Fruit fly (Drosophila melanogaster) whole organism, embryonic: ENCODE results near the gene Zyx.
A peak's percentile ranks its signal among the peaks of the same experiment; 100 is the strongest.

Source experiments
- CG10147 ChIP-seq: fragments of 200-800 bp; sonication (Bioruptor generic); optimal IDR thresholded peaks from 2 replicates; lab custom pipeline; 2019; ENCODE audit warnings: missing biosample characterization, mild to moderate bottlenecking, missing genetic modification characterization, moderate library complexity
- CG11723 ChIP-seq: fragments of 200-800 bp; sonication (Bioruptor generic); optimal IDR thresholded peaks from 2 replicates; lab custom pipeline; 2017; ENCODE audit warnings: missing biosample characterization, mild to moderate bottlenecking, missing genetic modification characterization
- CG13287 ChIP-seq: fragments of 200-800 bp; sonication (Bioruptor generic); IDR thresholded peaks from 2 replicates; pipeline ENCODE4 v1.3.6; 2022; ENCODE audit warnings: missing biosample characterization, missing genetic modification characterization; ENCODE audit not compliant: partially characterized antibody
- CG14014 ChIP-seq: fragments of 200-800 bp; sonication (Bioruptor generic); IDR thresholded peaks from 2 replicates; pipeline ENCODE4 v1.3.6; 2022; ENCODE audit warnings: missing biosample characterization, missing genetic modification characterization
- CG15011 ChIP-seq: fragments of 200-800 bp; sonication (Bioruptor generic); optimal IDR thresholded peaks from 3 replicates; lab custom pipeline; 2018; ENCODE audit warnings: missing biosample characterization, mild to moderate bottlenecking, missing genetic modification characterization
- CG16813 ChIP-seq: fragments of 200-800 bp; sonication (Bioruptor generic); IDR thresholded peaks from 3 replicates; pipeline ENCODE4 v1.3.6; 2022; ENCODE audit warnings: missing biosample characterization, missing genetic modification characterization; ENCODE audit not compliant: partially characterized antibody
- CG17359 ChIP-seq: fragments of 200-800 bp; sonication (Bioruptor generic); optimal IDR thresholded peaks from 3 replicates; lab custom pipeline; 2018; ENCODE audit warnings: missing biosample characterization, mild to moderate bottlenecking, missing genetic modification characterization, moderate library complexity
- CG17568 ChIP-seq: fragments of 200-800 bp; sonication (Bioruptor generic); optimal IDR thresholded peaks from 2 replicates; lab custom pipeline; 2018; ENCODE audit warnings: missing biosample characterization, mild to moderate bottlenecking, missing genetic modification characterization, moderate library complexity
- CG18011 ChIP-seq: fragments of 200-800 bp; sonication (Bioruptor generic); optimal IDR thresholded peaks from 2 replicates; lab custom pipeline; 2017; ENCODE audit warnings: missing biosample characterization, missing genetic modification characterization, mild to moderate bottlenecking, moderate library complexity, missing genotype
- CG18476 ChIP-seq: fragments of 200-800 bp; sonication (Bioruptor generic); optimal IDR thresholded peaks from 2 replicates; lab custom pipeline; 2016; ENCODE audit warnings: missing biosample characterization, mild to moderate bottlenecking, missing genetic modification characterization
- CG2199 ChIP-seq: fragments of 200-800 bp; sonication (Bioruptor generic); IDR thresholded peaks from 3 replicates; pipeline ENCODE4 v1.3.6; 2022; ENCODE audit warnings: missing biosample characterization, missing genetic modification characterization
- CG2712 ChIP-seq: fragments of 200-800 bp; optimal IDR thresholded peaks from 3 replicates; lab custom pipeline; 2019; ENCODE audit warnings: missing biosample characterization, mild to moderate bottlenecking, missing genetic modification characterization, moderate library complexity
- CG33213 ChIP-seq: fragments of 200-800 bp; sonication (Bioruptor generic); optimal IDR thresholded peaks from 3 replicates; lab custom pipeline; 2016; ENCODE audit warnings: missing biosample characterization, missing genetic modification characterization
- CG34224 ChIP-seq: fragments of 200-800 bp; sonication (Bioruptor generic); IDR thresholded peaks from 3 replicates; pipeline ENCODE4 v1.3.6; 2022; ENCODE audit warnings: missing biosample characterization, missing genetic modification characterization; ENCODE audit not compliant: partially characterized antibody
- CG42726 ChIP-seq: fragments of 200-800 bp; sonication (Bioruptor generic); IDR thresholded peaks from 2 replicates; pipeline ENCODE4 v1.3.6; 2022; ENCODE audit warnings: missing biosample characterization, missing genetic modification characterization; ENCODE audit not compliant: partially characterized antibody
- CG8924 ChIP-seq: fragments of 200-800 bp; optimal IDR thresholded peaks from 3 replicates; lab custom pipeline; 2019; ENCODE audit warnings: missing biosample characterization, mild to moderate bottlenecking, missing genetic modification characterization, moderate library complexity
- CG9437 ChIP-seq: fragments of 200-800 bp; sonication (Bioruptor generic); optimal IDR thresholded peaks from 2 replicates; lab custom pipeline; 2018; ENCODE audit warnings: missing biosample characterization, mild to moderate bottlenecking, missing genetic modification characterization
- CG9727 ChIP-seq: fragments of 200-800 bp; sonication (Bioruptor generic); optimal IDR thresholded peaks from 3 replicates; lab custom pipeline; 2017; ENCODE audit warnings: missing biosample characterization, mild to moderate bottlenecking, missing genetic modification characterization
- Mes4 ChIP-seq: fragments of 200-800 bp; sonication (Bioruptor generic); optimal IDR thresholded peaks from 2 replicates; lab custom pipeline; 2016; ENCODE audit warnings: missing biosample characterization, missing genetic modification characterization
- NK7.1 ChIP-seq: fragments of 200-800 bp; sonication (Bioruptor generic); optimal IDR thresholded peaks from 3 replicates; lab custom pipeline; 2016; ENCODE audit warnings: missing biosample characterization, missing genetic modification characterization
- Nf-YC ChIP-seq: fragments of 200-800 bp; optimal IDR thresholded peaks from 3 replicates; lab custom pipeline; 2019; ENCODE audit warnings: missing biosample characterization, mild to moderate bottlenecking, missing genetic modification characterization, moderate library complexity
- PHDP ChIP-seq: fragments of 200-800 bp; sonication (Bioruptor generic); optimal IDR thresholded peaks from 3 replicates; lab custom pipeline; 2018; ENCODE audit warnings: missing biosample characterization, mild to moderate bottlenecking, missing genetic modification characterization, moderate library complexity
- Pdp1 ChIP-seq, 2 experiments: fragments of 200-800 bp; sonication (Bioruptor generic); optimal IDR thresholded peaks; 3 replicates each; lab custom pipeline; 2016; ENCODE audit warnings: missing biosample characterization in 2 of 2, missing genetic modification characterization in 2 of 2, mild to moderate bottlenecking in 1 of 2, moderate library complexity in 1 of 2
- Side ChIP-seq: fragments of 200-800 bp; sonication (Bioruptor generic); optimal IDR thresholded peaks from 2 replicates; lab custom pipeline; 2016; ENCODE audit warnings: missing biosample characterization, missing genetic modification characterization
- Stat92E ChIP-seq, 3 experiments: fragments of >200 bp in 2 of 3; fragments of 200-800 bp in 1 of 3; sonication (Bioruptor generic) in 1 of 3; optimal IDR thresholded peaks; 2 replicates each; lab custom pipeline; 2017 to 2019; ENCODE audit warnings: missing biosample characterization in 3 of 3, missing genetic modification characterization in 3 of 3, mild to moderate bottlenecking in 1 of 3, moderate library complexity in 1 of 3
- YL-1 ChIP-seq: fragments of 200-800 bp; sonication (Bioruptor generic); optimal IDR thresholded peaks from 3 replicates; lab custom pipeline; 2017; ENCODE audit warnings: missing biosample characterization, mild to moderate bottlenecking, missing genetic modification characterization
- bbx ChIP-seq: fragments of 200-800 bp; sonication (Bioruptor generic); IDR thresholded peaks from 2 replicates; pipeline ENCODE4 v1.3.6; 2022; ENCODE audit warnings: missing biosample characterization, missing genetic modification characterization; ENCODE audit not compliant: partially characterized antibody
- bigmax ChIP-seq: fragments of 200-800 bp; sonication (Bioruptor generic); optimal IDR thresholded peaks from 2 replicates; lab custom pipeline; 2018; ENCODE audit warnings: missing biosample characterization, mild to moderate bottlenecking, missing genetic modification characterization
- dm ChIP-seq: fragments of 200-800 bp; sonication (Bioruptor generic); optimal IDR thresholded peaks from 3 replicates; lab custom pipeline; 2016; ENCODE audit warnings: missing biosample characterization, missing genetic modification characterization
- gro ChIP-seq: fragments of 200-800 bp; sonication (Bioruptor generic); optimal IDR thresholded peaks from 2 replicates; lab custom pipeline; 2016; ENCODE audit warnings: missing biosample characterization, missing genetic modification characterization
- kah ChIP-seq: fragments of 200-800 bp; sonication (Bioruptor generic); optimal IDR thresholded peaks from 2 replicates; lab custom pipeline; 2018; ENCODE audit warnings: missing biosample characterization, mild to moderate bottlenecking, missing genetic modification characterization
- lola ChIP-seq, 3 experiments: fragments of >200 bp in 2 of 3; fragments of 200-800 bp in 1 of 3; sonication (Bioruptor generic) in 1 of 3; optimal IDR thresholded peaks; 2 replicates each; lab custom pipeline; 2017 to 2019; ENCODE audit warnings: missing biosample characterization in 3 of 3, missing genetic modification characterization in 3 of 3, mild to moderate bottlenecking in 1 of 3, moderate library complexity in 1 of 3
- nom ChIP-seq: fragments of 200-800 bp; sonication (Bioruptor generic); optimal IDR thresholded peaks from 2 replicates; lab custom pipeline; 2017; ENCODE audit warnings: missing biosample characterization, missing genetic modification characterization, mild to moderate bottlenecking, moderate library complexity, missing genetic modification reagents
- org-1 ChIP-seq: fragments of 200-800 bp; sonication (Bioruptor generic); optimal IDR thresholded peaks from 2 replicates; lab custom pipeline; 2017; ENCODE audit warnings: missing biosample characterization, missing genetic modification characterization
- row ChIP-seq: fragments of 200-800 bp; sonication (Bioruptor generic); IDR thresholded peaks from 3 replicates; pipeline ENCODE4 v1.3.6; 2022; ENCODE audit warnings: missing biosample characterization, missing genetic modification characterization
- sens ChIP-seq: fragments of 200-800 bp; sonication (Bioruptor generic); peaks from one replicate; lab custom pipeline; 2016; ENCODE audit warnings: missing biosample characterization, missing genetic modification characterization
- ssp ChIP-seq: fragments of 200-800 bp; sonication (Bioruptor generic); IDR thresholded peaks from 2 replicates; pipeline ENCODE4 v1.3.6; 2022; ENCODE audit warnings: missing biosample characterization, missing genetic modification characterization
- tio ChIP-seq: fragments of 200-800 bp; sonication (Bioruptor generic); optimal IDR thresholded peaks from 2 replicates; lab custom pipeline; 2017; ENCODE audit warnings: missing biosample characterization, missing genetic modification characterization, inconsistent platforms
- vnd ChIP-seq: fragments of 200-800 bp; sonication (Bioruptor generic); IDR thresholded peaks from 3 replicates; pipeline ENCODE4 v1.3.6; 2022; ENCODE audit warnings: missing biosample characterization, missing genetic modification characterization; ENCODE audit not compliant: partially characterized antibody

The Zyx gene

DNA sequence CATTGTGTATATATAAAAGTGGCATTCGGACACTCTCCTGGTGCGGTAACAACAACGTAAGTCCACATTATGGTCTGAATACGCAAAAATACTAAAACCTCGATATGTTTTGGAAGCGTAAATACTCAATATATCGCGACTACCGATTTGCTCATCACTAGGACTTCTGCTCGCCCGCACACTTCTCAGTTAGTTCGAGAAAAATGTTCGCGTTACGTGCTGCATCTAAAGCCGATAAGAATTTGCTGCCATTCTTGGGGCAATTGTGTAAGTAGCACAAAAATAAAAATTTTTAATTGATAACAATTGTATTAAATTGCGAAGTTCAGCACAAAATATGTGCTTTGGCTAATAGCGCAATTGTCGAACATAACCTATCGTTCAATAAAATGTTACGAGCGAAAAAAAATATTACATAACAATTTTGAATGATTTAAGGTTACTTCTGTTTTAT is 33.1 kb downstream of the Zyx start, which contains the start of gene CG11076 (continued):
- peak; percentile 61 for TF ChIP-seq dm
- TF ChIP-seq row, result peak; percentile 80
- 0 out of 3 replicates have a peak, but pooled peaks have one; percentile 12 for TF ChIP-seq CG2199
- TF ChIP-seq Side, result peak; percentile 25
- peak; percentile 4 for TF ChIP-seq NK7.1 (GFP tag; lab: Kevin White, UChicago)
- TF ChIP-seq CG11723 (GFP tag; lab: Kevin White, UChicago), result peak; percentile 78
- peak; percentile 56; the same call in 1 of the 3 replicates for TF ChIP-seq vnd (GFP tag; lab: Robert Waterston, UW)
- TF ChIP-seq YL-1 (GFP tag; lab: Kevin White, UChicago), result peak; percentile 97
- TF ChIP-seq CG42726 (GFP tag; lab: Robert Waterston, UW), result peak; percentile 70; the same call in 1 of the 2 replicates
- peak; percentile 72 for TF ChIP-seq nom (GFP tag; lab: Kevin White, UChicago)
- peak; percentile 22; the same call in 1 of the 2 replicates for TF ChIP-seq CG14014 (GFP tag; lab: Robert Waterston, UW)
- TF ChIP-seq PHDP (tag; lab: Kevin White, UChicago), result peak; percentile 25
- TF ChIP-seq CG13287 (GFP tag; lab: Robert Waterston, UW), result peak; percentile 64
- no peak for TF ChIP-seq CG9727 (GFP tag; lab: Kevin White, UChicago)
- no peak for TF ChIP-seq org-1
- TF ChIP-seq ssp, result peak; percentile 94
- no peak for TF ChIP-seq CG8924
- peak; percentile 29 for TF ChIP-seq CG2712 (tag; lab: Kevin White, UChicago)
- peak in 1 of 2 experiments; percentile 99 for TF ChIP-seq Pdp1 (GFP tag; optimal IDR thresholded peaks at IDR 0.05; lab: Kevin White, UChicago)
- peak; percentile 90 for TF ChIP-seq sens (GFP tag; lab: Kevin White, UChicago)
- TF ChIP-seq Nf-YC (tag; lab: Kevin White, UChicago), result peak; percentile 41
- TF ChIP-seq CG18011 (GFP tag; lab: Kevin White, UChicago), result peak; percentile 13
- TF ChIP-seq CG10147 (GFP tag; lab: Kevin White, UChicago), result peak; percentile 42
- peak; percentile 18 for TF ChIP-seq gro
- TF ChIP-seq bigmax (GFP tag; lab: Kevin White, UChicago), result peak; percentile 93
- TF ChIP-seq CG16813 (GFP tag; lab: Robert Waterston, UW), result peak; percentile 78; the same call in 2 of the 3 replicates
- peak; percentile 83; the same call in 1 of the 2 replicates for TF ChIP-seq bbx (GFP tag; lab: Robert Waterston, UW)
- TF ChIP-seq CG34224 (GFP tag; lab: Robert Waterston, UW), result peak; percentile 71
- TF ChIP-seq CG17568 (GFP tag; lab: Kevin White, UChicago), result peak; percentile 74
- peak; percentile 2 for TF ChIP-seq CG18476 (GFP tag; lab: Kevin White, UChicago)
- peak; percentile 21 for TF ChIP-seq kah
- peak; percentile 42 for TF ChIP-seq CG33213 (GFP tag; lab: Kevin White, UChicago)
- peak; percentile 33 for TF ChIP-seq CG17359 (tag; lab: Kevin White, UChicago)

DNA sequence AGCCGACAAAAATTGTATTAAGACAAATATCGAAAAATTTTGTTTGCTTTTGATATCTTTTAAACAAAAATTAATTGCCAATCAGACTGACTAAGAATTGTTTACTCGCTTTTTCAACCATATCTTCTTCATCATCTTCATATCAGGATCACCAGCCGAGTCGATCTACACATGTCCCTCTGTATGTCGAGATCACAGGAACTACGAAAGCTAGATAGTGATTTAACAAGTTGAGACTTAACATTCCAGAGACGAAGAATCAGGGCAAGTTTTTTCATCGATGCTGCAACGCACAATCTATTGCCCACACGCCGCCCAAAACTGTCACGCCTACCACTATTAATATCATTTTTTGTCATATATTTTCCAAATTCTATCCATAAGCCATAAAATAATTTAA is 33.7 kb downstream of the Zyx start, which contains the start of gene ATPsynbeta:
ATPsynbeta (plus strand) TSS at position 348 of the 400 bp plus-strand sequence.
- TF ChIP-seq CG15011 (GFP tag; lab: Kevin White, UChicago) (no peak), CG17568 (GFP tag; lab: Kevin White, UChicago) (no peak), Mes4 (GFP tag; lab: Kevin White, UChicago) (no peak), lola (GFP tag; optimal IDR thresholded peaks at IDR 0.05; lab: Kevin White, UChicago) (peak in 1 of 3 experiments; percentile 75), sens (GFP tag; lab: Kevin White, UChicago) (peak; percentile 34), CG9437 (GFP tag; lab: Kevin White, UChicago) (no peak), tio (GFP tag; lab: Kevin White, UChicago) (peak; percentile 24), Stat92E (GFP tag; optimal IDR thresholded peaks at IDR 0.05; lab: Kevin White, UChicago) (peak in 1 of 3 experiments; percentile 71)
- TF ChIP-seq, all 482 proteins: peak for 4
